Worm (Caenorhabditis elegans) whole organism, midembryonic: ENCODE data around the gene C45H4.21.

Experiments used
- klf-2 ChIP-seq: fragments of 200-800 bp; sonication (Bioruptor generic); conservative IDR thresholded peaks from 2 replicates; pipeline ENCODE4 v1.3.6; 2022; ENCODE audit warnings: missing genetic modification reagents, missing genetic modification characterization, missing compliant biosample characterization
- tab-1 ChIP-seq: fragments of 200-800 bp; sonication (Bioruptor generic); IDR thresholded peaks from 2 replicates; pipeline ENCODE4 v1.3.6; 2022; ENCODE audit warnings: missing genetic modification characterization, missing compliant biosample characterization
- ztf-29 ChIP-seq: fragments of 200-800 bp; sonication (Bioruptor generic); IDR thresholded peaks from 2 replicates; pipeline ENCODE4 v1.3.6; 2022; ENCODE audit warnings: missing genetic modification reagents, missing genetic modification characterization, missing compliant biosample characterization

DNA sequence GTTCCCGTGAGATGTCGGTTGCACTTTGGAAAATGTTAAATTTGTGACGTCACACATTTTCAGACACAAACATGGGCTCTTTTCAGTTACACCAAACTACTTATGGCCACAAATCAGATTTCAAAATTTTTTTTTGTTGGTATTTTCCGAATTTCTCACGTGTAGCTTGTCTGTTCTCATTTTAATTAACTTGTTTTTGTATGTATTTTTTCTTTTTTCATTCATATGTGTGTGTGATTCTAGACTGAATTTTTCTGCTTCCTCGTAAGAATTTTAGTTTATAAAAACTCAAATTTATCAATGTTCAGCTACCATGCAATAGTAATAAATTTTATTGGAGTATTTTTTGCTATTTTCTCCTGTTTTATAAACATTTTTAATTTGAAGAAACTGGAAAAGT is 7.5 kb upstream of the C45H4.21 start, which contains the start of gene srbc-22:
- TF ChIP-seq ztf-29 (no peak), tab-1 (GFP tag; lab: Robert Waterston, UW) (no peak), klf-2 (GFP tag; lab: Robert Waterston, UW) (no peak)
